Fruit fly (Drosophila melanogaster): ENCODE data around the gene Fas2.
A peak's percentile ranks its signal among the peaks of the same experiment; 100 is the strongest.

Fas2 gene

DNA sequence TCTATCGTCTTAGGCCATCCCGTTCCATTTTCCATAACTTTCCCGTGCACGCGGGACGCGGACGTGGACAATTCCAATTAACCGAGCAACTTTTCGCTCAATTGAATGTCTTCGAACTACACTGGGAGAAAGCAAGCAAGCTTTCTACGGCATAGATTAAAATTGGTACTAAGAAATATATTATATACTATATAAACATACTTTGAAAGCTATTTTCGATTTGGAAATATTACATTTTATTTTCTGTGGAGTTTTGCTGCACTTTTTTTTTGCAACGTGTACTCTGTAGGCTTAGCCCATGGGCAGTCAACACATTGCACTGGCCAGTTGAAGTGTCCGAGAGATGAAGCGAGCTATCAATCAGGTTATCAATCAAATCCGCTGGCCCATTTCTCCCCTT lies 35.4 kb downstream of the Fas2 start:
- TF ChIP-seq eg (GFP tag; IDR thresholded peaks at IDR 0.05) (peak; percentile 70), CG7368 (GFP tag; optimal IDR thresholded peaks at IDR 0.05) (no peak), CG3919 (GFP tag; optimal IDR thresholded peaks at IDR 0.05) (peak; percentile 56), fd85E (GFP tag; optimal IDR thresholded peaks at IDR 0.05) (no peak), dsx (GFP tag; optimal IDR thresholded peaks at IDR 0.05; ENCODE audit: poor library complexity, severe bottlenecking) (no peak), svp (GFP tag) (peak; percentile 73), Blimp-1 (GFP tag; optimal IDR thresholded peaks at IDR 0.05) (no peak), fkh (GFP tag; optimal IDR thresholded peaks at IDR 0.05) (no peak), CG15336 (GFP tag; IDR thresholded peaks at IDR 0.05) (peak; percentile 67), CG6854 (GFP tag; optimal IDR thresholded peaks at IDR 0.05) (no peak), CG6792 (GFP tag; optimal IDR thresholded peaks at IDR 0.05) (peak; percentile 16), CG8119 (GFP tag; IDR thresholded peaks at IDR 0.05) (peak; percentile 58; the same call in 2 of the 3 replicates), CG6808 (GFP tag; optimal IDR thresholded peaks at IDR 0.05) (no peak), pdm3 (GFP tag; optimal IDR thresholded peaks at IDR 0.05) (peak; percentile 45), CG32006 (GFP tag; optimal IDR thresholded peaks at IDR 0.05) (peak; percentile 78), Eip75B (GFP tag; optimal IDR thresholded peaks at IDR 0.05) (peak; percentile 14), Hr38 (GFP tag; optimal IDR thresholded peaks at IDR 0.05) (no peak), Lpt (GFP tag; optimal IDR thresholded peaks at IDR 0.05) (peak; percentile 28), CG4318 (GFP tag; optimal IDR thresholded peaks at IDR 0.05) (peak; percentile 55), Hr4 (GFP tag; optimal IDR thresholded peaks at IDR 0.05) (peak; percentile 62), CG6276 (GFP tag; optimal IDR thresholded peaks at IDR 0.05) (peak; percentile 32), Hr39 (GFP tag; optimal IDR thresholded peaks at IDR 0.05) (no peak), topi (GFP tag; optimal IDR thresholded peaks at IDR 0.05) (no peak), CG1621 (tag; optimal IDR thresholded peaks at IDR 0.05) (peak; percentile 40), CG3032 (tag; optimal IDR thresholded peaks at IDR 0.05) (peak; percentile 35), esn (GFP tag; optimal IDR thresholded peaks at IDR 0.05) (no peak), Met (GFP tag; optimal IDR thresholded peaks at IDR 0.05) (no peak), cyc (GFP tag; optimal IDR thresholded peaks at IDR 0.05) (no peak), vri (GFP tag; optimal IDR thresholded peaks at IDR 0.05) (no peak), CG9139 (GFP tag; optimal IDR thresholded peaks at IDR 0.05) (no peak), CG34406 (GFP tag; optimal IDR thresholded peaks at IDR 0.05) (no peak), CG11294 (GFP tag; IDR thresholded peaks at IDR 0.05) (no peak), Sox14 (GFP tag; optimal IDR thresholded peaks at IDR 0.05) (no peak), CG10669 (GFP tag; optimal IDR thresholded peaks at IDR 0.05) (peak; percentile 51), Gug (GFP tag; IDR thresholded peaks at IDR 0.05) (peak; percentile 52), Sox102F (GFP tag; optimal IDR thresholded peaks at IDR 0.05) (no peak), Eip93F (GFP tag; optimal IDR thresholded peaks at IDR 0.05) (no peak), CG11902 (GFP tag; optimal IDR thresholded peaks at IDR 0.05) (no peak), OdsH (GFP tag; optimal IDR thresholded peaks at IDR 0.05) (peak; percentile 41), CG8319 (GFP tag; optimal IDR thresholded peaks at IDR 0.05) (no peak), ss (GFP tag; optimal IDR thresholded peaks at IDR 0.05) (no peak), acj6 (GFP tag; optimal IDR thresholded peaks at IDR 0.05) (peak; percentile 28), CG31627 (GFP tag; optimal IDR thresholded peaks at IDR 0.05) (no peak), achi (GFP tag; optimal IDR thresholded peaks at IDR 0.05) (peak; percentile 61), fd59A (GFP tag; optimal IDR thresholded peaks at IDR 0.05) (peak; percentile 4), Smox (GFP tag; optimal IDR thresholded peaks at IDR 0.05) (no peak), lz (GFP tag; optimal IDR thresholded peaks at IDR 0.05) (no peak), dac (GFP tag; optimal IDR thresholded peaks at IDR 0.05) (no peak), CG16779 (tag; optimal IDR thresholded peaks at IDR 0.05) (peak; percentile 26), CG8632 (GFP tag; optimal IDR thresholded peaks at IDR 0.05) (no peak), salr (GFP tag; optimal IDR thresholded peaks at IDR 0.05) (peak in 1 of 2 experiments; percentile 20), net (GFP tag; optimal IDR thresholded peaks at IDR 0.05) (no peak), Eip78C (GFP tag) (peak; percentile 69)
